Fruit fly (Drosophila melanogaster) whole organism, prepupa: ENCODE data around the gene Pcd.

Experiments used
- Blimp-1 ChIP-seq: fragments of 200-800 bp; sonication (Bioruptor generic); optimal IDR thresholded peaks from 3 replicates; lab custom pipeline; 2017; ENCODE audit warnings: missing biosample characterization, missing genetic modification characterization, mild to moderate bottlenecking, moderate library complexity, missing genetic modification reagents
- CG10631 ChIP-seq: fragments of 200-800 bp; sonication (Bioruptor generic); optimal IDR thresholded peaks from 2 replicates; lab custom pipeline; 2016; ENCODE audit warnings: missing biosample characterization, missing genetic modification characterization
- CG10669 ChIP-seq: fragments of 200-800 bp; sonication (Bioruptor generic); optimal IDR thresholded peaks from 3 replicates; lab custom pipeline; 2018; ENCODE audit warnings: missing biosample characterization, mild to moderate bottlenecking, missing genetic modification characterization, moderate library complexity
- CG11294 ChIP-seq: fragments of 200-800 bp; sonication (Bioruptor generic); IDR thresholded peaks from 2 replicates; pipeline ENCODE4 v1.3.6; 2022; ENCODE audit warnings: missing biosample characterization, missing genetic modification characterization
- CG11762 ChIP-seq: fragments of 200-800 bp; sonication (Bioruptor generic); optimal IDR thresholded peaks from 3 replicates; lab custom pipeline; 2016; ENCODE audit warnings: missing biosample characterization, missing genetic modification characterization; ENCODE audit not compliant: insufficient read depth
- CG11902 ChIP-seq: fragments of 200-800 bp; sonication (Bioruptor generic); optimal IDR thresholded peaks from 3 replicates; lab custom pipeline; 2016; ENCODE audit warnings: missing biosample characterization, missing genetic modification characterization
- CG15336 ChIP-seq: fragments of 200-800 bp; sonication (Bioruptor generic); IDR thresholded peaks from 2 replicates; pipeline ENCODE4 v1.3.6; 2022; ENCODE audit warnings: missing biosample characterization, missing genetic modification characterization
- CG1621 ChIP-seq: fragments of 200-800 bp; sonication (Bioruptor generic); optimal IDR thresholded peaks from 3 replicates; lab custom pipeline; 2018; ENCODE audit warnings: missing biosample characterization, mild to moderate bottlenecking, missing genetic modification characterization
- CG3032 ChIP-seq: fragments of 200-800 bp; optimal IDR thresholded peaks from 2 replicates; lab custom pipeline; 2019; ENCODE audit warnings: missing biosample characterization, mild to moderate bottlenecking, missing genetic modification characterization, moderate library complexity
- CG32006 ChIP-seq: fragments of 200-800 bp; sonication (Bioruptor generic); optimal IDR thresholded peaks from 3 replicates; lab custom pipeline; 2017; ENCODE audit warnings: missing biosample characterization, mild to moderate bottlenecking, missing genetic modification characterization
- CG34406 ChIP-seq: fragments of 200-800 bp; sonication (Bioruptor generic); optimal IDR thresholded peaks from 3 replicates; lab custom pipeline; 2016; ENCODE audit warnings: missing biosample characterization, missing genetic modification characterization
- CG3919 ChIP-seq: fragments of 200-800 bp; sonication (Bioruptor generic); optimal IDR thresholded peaks from 3 replicates; lab custom pipeline; 2016; ENCODE audit warnings: missing biosample characterization, missing genetic modification characterization
- CG6163 ChIP-seq: fragments of 200-800 bp; sonication (Bioruptor generic); IDR thresholded peaks from 3 replicates; pipeline ENCODE4 v1.3.6; 2022; ENCODE audit warnings: missing biosample characterization, missing genetic modification characterization
- CG6276 ChIP-seq: fragments of 200-800 bp; sonication (Bioruptor generic); optimal IDR thresholded peaks from 2 replicates; lab custom pipeline; 2017; ENCODE audit warnings: missing biosample characterization, mild to moderate bottlenecking, missing genetic modification characterization
- CG6792 ChIP-seq: fragments of 200-800 bp; sonication (Bioruptor generic); optimal IDR thresholded peaks from 3 replicates; lab custom pipeline; 2016; ENCODE audit warnings: missing biosample characterization, missing genetic modification characterization
- CG6808 ChIP-seq: fragments of 200-800 bp; sonication (Bioruptor generic); optimal IDR thresholded peaks from 3 replicates; lab custom pipeline; 2017; ENCODE audit warnings: missing biosample characterization, missing genetic modification characterization, mild to moderate bottlenecking, moderate library complexity, missing genetic modification reagents
- CG7368 ChIP-seq: fragments of 200-800 bp; sonication (Bioruptor generic); optimal IDR thresholded peaks from 3 replicates; lab custom pipeline; 2016; ENCODE audit warnings: missing biosample characterization, missing genetic modification characterization
- CG8119 ChIP-seq: fragments of 200-800 bp; sonication (Bioruptor generic); IDR thresholded peaks from 3 replicates; pipeline ENCODE4 v1.3.6; 2022; ENCODE audit warnings: missing biosample characterization, missing genetic modification characterization
- CG8319 ChIP-seq: fragments of 200-800 bp; sonication (Bioruptor generic); optimal IDR thresholded peaks from 3 replicates; lab custom pipeline; 2016; ENCODE audit warnings: missing biosample characterization, missing genetic modification characterization
- Eip93F ChIP-seq: fragments of 200-800 bp; sonication (Bioruptor generic); optimal IDR thresholded peaks from 2 replicates; lab custom pipeline; 2016; ENCODE audit warnings: missing biosample characterization, mild to moderate bottlenecking, missing genetic modification characterization
- Ets21C ChIP-seq: fragments of 200-800 bp; sonication (Bioruptor generic); optimal IDR thresholded peaks from 3 replicates; lab custom pipeline; 2016; ENCODE audit warnings: missing biosample characterization, missing genetic modification characterization
- Ets96B ChIP-seq: fragments of 200-800 bp; optimal IDR thresholded peaks from 2 replicates; lab custom pipeline; 2019; ENCODE audit warnings: missing biosample characterization, mild to moderate bottlenecking, missing genetic modification characterization, moderate library complexity
- Gug ChIP-seq: fragments of 200-800 bp; sonication (Bioruptor generic); IDR thresholded peaks from 2 replicates; pipeline ENCODE4 v1.3.6; 2022; ENCODE audit warnings: missing biosample characterization, missing genetic modification characterization
- Hr38 ChIP-seq: sonication (Bioruptor generic); optimal IDR thresholded peaks from 2 replicates; lab custom pipeline; 2016; ENCODE audit warnings: missing biosample characterization, missing genetic modification characterization
- Hr39 ChIP-seq: fragments of 200-800 bp; sonication (Bioruptor generic); optimal IDR thresholded peaks from 2 replicates; lab custom pipeline; 2016; ENCODE audit warnings: missing biosample characterization, missing genetic modification characterization
- Lpt ChIP-seq: fragments of 200-800 bp; sonication (Bioruptor generic); optimal IDR thresholded peaks from 3 replicates; lab custom pipeline; 2016; ENCODE audit warnings: missing biosample characterization, missing genetic modification characterization
- Met ChIP-seq: fragments of 200-800 bp; sonication (Bioruptor generic); optimal IDR thresholded peaks from 3 replicates; lab custom pipeline; 2016; ENCODE audit warnings: missing biosample characterization, missing genetic modification characterization
- OdsH ChIP-seq: fragments of 200-800 bp; sonication (Bioruptor generic); optimal IDR thresholded peaks from 3 replicates; lab custom pipeline; 2016; ENCODE audit warnings: missing biosample characterization, missing genetic modification characterization
- Smox ChIP-seq: fragments of 200-800 bp; sonication (Bioruptor generic); optimal IDR thresholded peaks from 3 replicates; lab custom pipeline; 2016; ENCODE audit warnings: missing biosample characterization, missing genetic modification characterization
- Sox102F ChIP-seq: fragments of 200-800 bp; sonication (Bioruptor generic); optimal IDR thresholded peaks from 2 replicates; lab custom pipeline; 2016; ENCODE audit warnings: missing biosample characterization, mild to moderate bottlenecking, missing genetic modification characterization
- Sox14 ChIP-seq: fragments of 200-800 bp; sonication (Bioruptor generic); optimal IDR thresholded peaks from 3 replicates; lab custom pipeline; 2016; ENCODE audit warnings: missing biosample characterization, missing genetic modification characterization
- Sox15 ChIP-seq: fragments of 200-800 bp; sonication (Bioruptor generic); optimal IDR thresholded peaks from 3 replicates; lab custom pipeline; 2016; ENCODE audit warnings: missing biosample characterization, missing genetic modification characterization
- achi ChIP-seq: fragments of 200-800 bp; sonication (Bioruptor generic); optimal IDR thresholded peaks from 3 replicates; lab custom pipeline; 2016; ENCODE audit warnings: missing biosample characterization, missing genetic modification characterization
- acj6 ChIP-seq: fragments of 200-800 bp; sonication (Bioruptor generic); optimal IDR thresholded peaks from 3 replicates; lab custom pipeline; 2016; ENCODE audit warnings: missing biosample characterization, missing genetic modification characterization
- cyc ChIP-seq: fragments of 200-800 bp; sonication (Bioruptor generic); optimal IDR thresholded peaks from 3 replicates; lab custom pipeline; 2016; ENCODE audit warnings: missing biosample characterization, missing genetic modification characterization
- dac ChIP-seq: fragments of 200-800 bp; sonication (Bioruptor generic); optimal IDR thresholded peaks from 2 replicates; lab custom pipeline; 2017; ENCODE audit warnings: missing biosample characterization, mild to moderate bottlenecking, missing genetic modification characterization
- eg ChIP-seq: fragments of 200-800 bp; sonication (Bioruptor generic); IDR thresholded peaks from 3 replicates; pipeline ENCODE4 v1.3.6; 2022; ENCODE audit warnings: missing biosample characterization, missing genetic modification characterization
- esn ChIP-seq: fragments of 200-800 bp; sonication (Bioruptor generic); optimal IDR thresholded peaks from 2 replicates; lab custom pipeline; 2016; ENCODE audit warnings: missing biosample characterization, mild to moderate bottlenecking, missing genetic modification characterization, moderate library complexity
- fd59A ChIP-seq: fragments of 200-800 bp; sonication (Bioruptor generic); optimal IDR thresholded peaks from 2 replicates; lab custom pipeline; 2017; ENCODE audit warnings: missing biosample characterization, mild to moderate bottlenecking, missing genetic modification characterization, missing genetic modification reagents
- fd85E ChIP-seq: fragments of 200-800 bp; sonication (Bioruptor generic); optimal IDR thresholded peaks from 3 replicates; lab custom pipeline; 2016; ENCODE audit warnings: missing biosample characterization, missing genetic modification characterization
- net ChIP-seq: fragments of 200-800 bp; sonication (Bioruptor generic); optimal IDR thresholded peaks from 3 replicates; lab custom pipeline; 2016; ENCODE audit warnings: missing biosample characterization, missing genetic modification characterization
- pdm3 ChIP-seq: fragments of 200-800 bp; sonication (Bioruptor generic); optimal IDR thresholded peaks from 3 replicates; lab custom pipeline; 2016; ENCODE audit warnings: missing biosample characterization, missing genetic modification characterization
- salr ChIP-seq, 2 experiments: fragments of 200-800 bp; sonication (Bioruptor generic); optimal IDR thresholded peaks; 3 replicates each; lab custom pipeline; 2016 to 2018; ENCODE audit warnings: missing biosample characterization in 2 of 2, missing genetic modification characterization in 2 of 2, mild to moderate bottlenecking in 1 of 2
- ss ChIP-seq, 2 experiments: fragments of 200-800 bp; sonication (Bioruptor generic); optimal IDR thresholded peaks; 2 replicates in 1 of 2; 3 replicates in 1 of 2; lab custom pipeline; 2017 to 2018; ENCODE audit warnings: mild to moderate bottlenecking in 2 of 2, missing biosample characterization in 2 of 2, missing genetic modification characterization in 2 of 2, moderate library complexity in 1 of 2
- svp ChIP-seq: fragments of 200-800 bp; sonication (Bioruptor generic); peaks from one replicate; lab custom pipeline; 2016; ENCODE audit warnings: missing biosample characterization, missing genetic modification characterization
- topi ChIP-seq: fragments of 200-800 bp; sonication (Bioruptor generic); optimal IDR thresholded peaks from 3 replicates; lab custom pipeline; 2016; ENCODE audit warnings: missing biosample characterization, missing genetic modification characterization
- vri ChIP-seq: fragments of 200-800 bp; sonication (Bioruptor generic); optimal IDR thresholded peaks from 3 replicates; lab custom pipeline; 2016; ENCODE audit warnings: missing biosample characterization, mild to moderate bottlenecking, missing genetic modification characterization

Pcd gene

dm6 chr3R:29757681-29758080, 34.7 kb downstream of the Pcd start (continued):
- TF ChIP-seq Blimp-1, result no peak
- peak; percentile 59 for TF ChIP-seq esn (GFP tag; lab: Kevin White, UChicago)
- no peak for TF ChIP-seq CG7368
- TF ChIP-seq salr (GFP tag; optimal IDR thresholded peaks at IDR 0.05; lab: Kevin White, UChicago), result peak in 1 of 2 experiments; percentile 54
- peak; percentile 59 for TF ChIP-seq pdm3 (GFP tag; lab: Kevin White, UChicago)
- TF ChIP-seq svp (GFP tag; lab: Kevin White, UChicago), result peak; percentile 75
- TF ChIP-seq fd59A (GFP tag; lab: Kevin White, UChicago), result no peak
- peak; percentile 64 for TF ChIP-seq OdsH (GFP tag; lab: Kevin White, UChicago)
- TF ChIP-seq dac (GFP tag; lab: Kevin White, UChicago), result peak; percentile 58
- TF ChIP-seq acj6 (GFP tag; lab: Kevin White, UChicago), result peak; percentile 55
- TF ChIP-seq CG10631, result peak; percentile 19
- TF ChIP-seq CG3919, result peak; percentile 48
- TF ChIP-seq CG11902 (GFP tag; lab: Kevin White, UChicago), result peak; percentile 35
- TF ChIP-seq CG11762 (GFP tag; lab: Kevin White, UChicago), result no peak

dm6 chr3R:29758129-29758733, 35.3 kb downstream of the Pcd start:
- TF ChIP-seq Met (GFP tag; lab: Kevin White, UChicago) (peak; percentile 59), Eip93F (GFP tag; lab: Kevin White, UChicago) (no peak), ss (GFP tag; optimal IDR thresholded peaks at IDR 0.05; lab: Kevin White, UChicago) (no peak), svp (GFP tag; lab: Kevin White, UChicago) (peak; percentile 63), CG3919 (peak; percentile 68), salr (GFP tag; optimal IDR thresholded peaks at IDR 0.05; lab: Kevin White, UChicago) (peak in 1 of 2 experiments; percentile 11), fd85E (peak; percentile 13), Blimp-1 (no peak), CG6163 (GFP tag; lab: Robert Waterston, UW) (peak; percentile 85), Lpt (GFP tag; lab: Kevin White, UChicago) (peak; percentile 38), CG15336 (GFP tag; lab: Robert Waterston, UW) (peak; percentile 88), Ets96B (tag; lab: Kevin White, UChicago) (peak; percentile 46), CG3032 (tag; lab: Kevin White, UChicago) (peak; percentile 26), CG6792 (peak; percentile 53), topi (GFP tag; lab: Kevin White, UChicago) (peak; percentile 44), Ets21C (GFP tag; lab: Kevin White, UChicago) (no peak), CG8119 (peak; percentile 83), Hr38 (GFP tag; lab: Kevin White, UChicago) (no peak), CG8319 (GFP tag; lab: Kevin White, UChicago) (peak; percentile 45), dac (GFP tag; lab: Kevin White, UChicago) (peak; percentile 36), achi (GFP tag; lab: Kevin White, UChicago) (peak; percentile 63), CG11294 (GFP tag; lab: Robert Waterston, UW) (peak; percentile 57; the same call in 1 of the 2 replicates), CG1621 (tag; lab: Kevin White, UChicago) (peak; percentile 1), CG7368 (peak; percentile 49), CG10631 (peak; percentile 40), Gug (GFP tag; lab: Robert Waterston, UW) (peak; percentile 68), Hr39 (GFP tag; lab: Kevin White, UChicago) (peak; percentile 43), cyc (GFP tag; lab: Kevin White, UChicago) (peak; percentile 39), CG10669 (peak; percentile 41), Sox102F (GFP tag; lab: Kevin White, UChicago) (peak; percentile 36), Smox (GFP tag; lab: Kevin White, UChicago) (peak; percentile 33), CG6276 (GFP tag; lab: Kevin White, UChicago) (peak; percentile 71), CG11902 (GFP tag; lab: Kevin White, UChicago) (peak; percentile 34), CG32006 (GFP tag; lab: Kevin White, UChicago) (peak; percentile 78), net (peak; percentile 49), eg (GFP tag; lab: Robert Waterston, UW) (peak; percentile 84), fd59A (GFP tag; lab: Kevin White, UChicago) (no peak), esn (GFP tag; lab: Kevin White, UChicago) (peak; percentile 57), Sox15 (no peak), Sox14 (GFP tag; lab: Kevin White, UChicago) (peak; percentile 27), CG34406 (GFP tag; lab: Kevin White, UChicago) (peak; percentile 62), vri (GFP tag; lab: Kevin White, UChicago) (no peak), CG6808 (peak; percentile 16), CG11762 (GFP tag; lab: Kevin White, UChicago) (peak; percentile 35)
